Fruit fly (Drosophila melanogaster) whole organism, embryonic: ENCODE measurements around the gene Rab19.
A peak's percentile ranks its signal among the peaks of the same experiment; 100 is the strongest.

Experiments used
- CG10543 ChIP-seq: fragments of 200-800 bp; sonication (Bioruptor generic); optimal IDR thresholded peaks from 3 replicates; lab custom pipeline; 2017; ENCODE audit warnings: missing biosample characterization, mild to moderate bottlenecking, missing genetic modification characterization, moderate library complexity
- CG30403 ChIP-seq: fragments of 200-800 bp; sonication (Bioruptor generic); optimal IDR thresholded peaks from 3 replicates; lab custom pipeline; 2016; ENCODE audit warnings: missing biosample characterization, missing genetic modification characterization
- CG7786 ChIP-seq: fragments of 200-800 bp; sonication (Bioruptor generic); optimal IDR thresholded peaks from 2 replicates; lab custom pipeline; 2016; ENCODE audit warnings: missing biosample characterization, missing genetic modification characterization
- Dll ChIP-seq: fragments of 200-800 bp; sonication (Bioruptor generic); IDR thresholded peaks from 4 replicates; pipeline ENCODE4 v1.3.6; 2022; ENCODE audit warnings: missing biosample characterization, missing genetic modification characterization; ENCODE audit not compliant: partially characterized antibody
- Dp ChIP-seq: fragments of 200-800 bp; sonication (Bioruptor generic); optimal IDR thresholded peaks from 2 replicates; lab custom pipeline; 2018; ENCODE audit warnings: missing biosample characterization, mild to moderate bottlenecking, missing genetic modification characterization, moderate library complexity
- Drgx ChIP-seq: fragments of 200-800 bp; sonication (Bioruptor generic); IDR thresholded peaks from 2 replicates; pipeline ENCODE4 v1.3.6; 2022; ENCODE audit warnings: missing biosample characterization, missing genetic modification characterization
- HHEX ChIP-seq: fragments of 200-800 bp; sonication (Bioruptor generic); optimal IDR thresholded peaks from 3 replicates; lab custom pipeline; 2017; ENCODE audit warnings: missing biosample characterization, mild to moderate bottlenecking, missing genetic modification characterization, missing genetic modification reagents
- maf-S ChIP-seq: fragments of 200-800 bp; sonication (Bioruptor generic); optimal IDR thresholded peaks from 2 replicates; lab custom pipeline; 2016; ENCODE audit warnings: missing biosample characterization, missing genetic modification characterization
- sisA ChIP-seq: fragments of 200-800 bp; sonication (Bioruptor generic); IDR thresholded peaks from 2 replicates; pipeline ENCODE4 v1.3.6; 2022; ENCODE audit warnings: missing biosample characterization, missing genetic modification characterization
- tin ChIP-seq: fragments of 200-800 bp; sonication (Bioruptor generic); optimal IDR thresholded peaks from 3 replicates; lab custom pipeline; 2016; ENCODE audit warnings: missing biosample characterization, missing genetic modification characterization
- zen2 ChIP-seq: fragments of 200-800 bp; sonication (Bioruptor generic); IDR thresholded peaks from 3 replicates; pipeline ENCODE4 v1.3.6; 2022; ENCODE audit warnings: missing biosample characterization, missing genetic modification characterization; ENCODE audit not compliant: partially characterized antibody

DNA sequence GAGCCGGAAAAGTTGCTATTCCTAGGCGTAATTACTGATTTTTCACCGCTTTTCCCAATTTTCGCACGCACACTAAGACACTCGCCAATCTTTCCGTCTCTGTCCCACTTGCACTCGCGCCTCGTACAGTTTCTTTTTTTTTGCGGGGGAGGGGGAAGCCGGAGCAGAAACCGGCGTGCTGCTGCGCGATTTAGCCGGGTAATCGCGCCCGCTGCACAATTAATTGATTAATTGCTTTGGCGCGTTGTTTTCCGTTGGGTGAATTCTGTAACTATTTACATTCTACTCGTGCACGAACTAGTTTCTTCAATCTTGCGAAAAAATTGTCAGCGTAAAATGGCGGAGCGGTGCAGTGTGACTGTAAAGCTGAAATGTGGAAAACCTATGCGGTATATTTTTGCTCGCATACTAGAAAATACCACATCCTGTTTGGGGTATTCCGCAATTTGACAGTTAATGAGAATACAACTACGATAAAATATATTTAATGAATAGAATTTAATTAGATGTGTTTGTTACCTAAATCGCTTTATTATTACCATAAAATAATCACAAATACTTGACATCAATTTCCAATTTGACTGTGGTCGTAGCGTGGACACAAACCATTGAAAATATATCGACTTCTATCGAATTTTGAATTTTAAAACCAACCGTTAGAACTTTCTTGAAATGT, 18.5 kb downstream of the Rab19 start, which contains the start of gene Cpsf6:
- TF ChIP-seq maf-S (GFP tag; lab: Kevin White, UChicago) (no peak), Drgx (GFP tag; lab: Robert Waterston, UW) (no peak), Dll (GFP tag; lab: Robert Waterston, UW) (0 out of 4 replicates have a peak, but pooled peaks have one; percentile 46), sisA (GFP tag; lab: Robert Waterston, UW) (peak; percentile 23; the same call in 1 of the 2 replicates), tin (GFP tag; lab: Kevin White, UChicago) (peak; percentile 63), CG10543 (GFP tag; lab: Kevin White, UChicago) (peak; percentile 28), Dp (GFP tag; lab: Kevin White, UChicago) (peak; percentile 67), CG7786 (GFP tag; lab: Kevin White, UChicago) (no peak), zen2 (GFP tag; lab: Robert Waterston, UW) (no peak), HHEX (GFP tag; lab: Kevin White, UChicago) (peak; percentile 22), CG30403 (peak; percentile 70)
